Worm (Caenorhabditis elegans): ENCODE results near the gene Y52E8A.6.

ce11 chrII:4288572-4288971, 31.2 kb downstream of the Y52E8A.6 start:
- TF ChIP-seq ztf-4 (tag; optimal IDR thresholded peaks at IDR 0.05) = no peak
- no peak for TF ChIP-seq unc-62 (GFP tag; optimal IDR thresholded peaks at IDR 0.05)
- no peak for TF ChIP-seq lin-39 (tag; optimal IDR thresholded peaks at IDR 0.05)

Data from whole organism, L2 larva.